Worm (Caenorhabditis elegans): Measurements from ENCODE around the gene K09A9.6.

DNA sequence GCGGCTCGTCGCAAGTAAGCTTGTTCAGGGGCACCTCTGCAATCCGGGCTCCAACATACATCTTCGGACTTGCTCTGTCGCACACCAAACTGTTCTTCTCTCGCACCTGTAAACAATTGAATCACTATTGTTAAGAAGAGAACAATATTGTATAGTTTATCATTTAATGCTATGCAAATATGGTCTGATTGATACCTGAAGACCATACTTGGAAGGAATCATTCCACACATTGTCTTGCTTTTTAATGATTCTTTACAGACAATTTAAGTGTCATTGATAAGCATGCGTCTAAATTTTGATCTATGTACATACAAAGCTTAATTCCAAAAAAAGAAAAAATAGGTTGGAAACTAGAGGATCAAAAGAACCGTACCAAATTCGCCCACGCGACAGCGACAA lies 30.1 kb upstream of the K09A9.6 start:
- no peak for TF ChIP-seq pha-4 (tag; optimal IDR thresholded peaks at IDR 0.05)
- TF ChIP-seq mec-3 (tag; optimal IDR thresholded peaks at IDR 0.05; ENCODE audit: borderline replicate concordance) = no peak
- TF ChIP-seq pag-3 (tag; optimal IDR thresholded peaks at IDR 0.05; ENCODE audit: borderline replicate concordance) = no peak
- TF ChIP-seq rnt-1 (tag; optimal IDR thresholded peaks at IDR 0.05) = no peak
- TF ChIP-seq C08G9.2 (tag; optimal IDR thresholded peaks at IDR 0.05) = no peak
- no peak for TF ChIP-seq ceh-24 (tag; optimal IDR thresholded peaks at IDR 0.05)
- TF ChIP-seq ceh-48 (tag; optimal IDR thresholded peaks at IDR 0.05) = no peak
- TF ChIP-seq nhr-232 (tag; optimal IDR thresholded peaks at IDR 0.05) = no peak
- TF ChIP-seq fkh-10 (GFP tag; optimal IDR thresholded peaks at IDR 0.05) = no peak
- TF ChIP-seq ama-1 (optimal IDR thresholded peaks at IDR 0.05) = no peak
- TF ChIP-seq lim-6 (tag; optimal IDR thresholded peaks at IDR 0.05) = no peak
- no peak for TF ChIP-seq ceh-22 (tag; optimal IDR thresholded peaks at IDR 0.05)
- TF ChIP-seq pros-1 (tag; optimal IDR thresholded peaks at IDR 0.05) = no peak
